Fruit fly (Drosophila melanogaster): ENCODE measurements around the gene Tim17a2.

Gene Tim17a2

DNA sequence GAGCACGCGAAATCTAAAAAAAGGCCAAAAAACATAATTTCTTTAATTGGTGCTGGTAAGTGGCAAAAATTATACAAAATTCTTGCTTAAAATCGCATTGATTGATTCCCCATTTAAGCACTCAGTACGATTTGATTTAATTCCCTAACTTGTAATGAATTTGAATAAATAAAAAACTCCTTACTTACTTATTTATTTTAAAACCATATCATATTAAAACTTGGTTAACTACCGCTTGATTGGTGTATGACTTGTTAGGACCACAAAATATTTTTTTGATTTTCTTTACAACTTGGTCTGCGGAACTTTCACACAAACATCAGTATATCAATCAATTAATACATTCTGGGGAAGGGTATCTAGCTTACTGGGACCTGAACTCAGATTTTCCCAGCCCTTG lies 9.6 kb downstream of the Tim17a2 start, which contains the start of gene CG1113:
Gene CG1113 (plus strand): TSS at position 301 of the 400 bp plus-strand sequence.
- TF ChIP-seq lz (GFP tag; optimal IDR thresholded peaks at IDR 0.05) = no peak
- no peak for TF ChIP-seq CG8632 (GFP tag; optimal IDR thresholded peaks at IDR 0.05)
- TF ChIP-seq Eip78C (GFP tag) = peak; percentile 46
- TF ChIP-seq CG1621 (tag; optimal IDR thresholded peaks at IDR 0.05) = no peak

DNA sequence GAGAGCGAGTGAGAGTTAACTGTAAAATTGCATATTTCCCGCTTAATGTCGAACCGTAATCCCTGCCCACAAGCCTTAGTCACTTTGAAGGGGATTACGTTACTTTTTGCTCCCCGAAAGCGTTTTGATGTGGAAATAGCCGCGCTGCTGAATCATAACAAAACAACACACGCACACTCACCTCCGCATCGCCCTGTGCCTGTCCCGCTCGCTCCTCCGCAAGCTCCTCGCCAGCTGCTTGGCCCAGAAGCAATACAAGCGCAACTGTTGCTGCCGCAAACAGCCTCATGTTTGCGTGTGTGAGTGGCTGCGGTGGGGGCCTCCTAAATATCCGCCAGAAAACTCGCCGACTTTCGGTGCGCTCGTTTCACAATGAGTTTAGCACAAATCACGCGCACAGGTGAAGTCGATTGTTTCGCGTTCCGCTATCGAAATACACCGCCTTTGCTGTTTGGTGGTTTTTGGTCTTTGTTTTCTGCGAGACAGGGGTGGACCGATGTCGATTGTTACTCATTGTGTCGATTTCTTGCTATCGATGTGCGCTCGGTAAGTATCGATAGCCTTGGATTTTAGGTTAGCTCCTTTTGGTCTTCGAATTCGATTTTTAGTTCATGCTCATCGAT lies 11.1 kb downstream of the Tim17a2 start, which contains the start of gene CtsF:
Gene CtsF (minus strand): TSS at position 503 of the 623 bp plus-strand sequence.
- TF ChIP-seq topi (GFP tag; optimal IDR thresholded peaks at IDR 0.05) (peak; percentile 9), fkh (GFP tag; optimal IDR thresholded peaks at IDR 0.05) (peak; percentile 29), CG6854 (GFP tag; optimal IDR thresholded peaks at IDR 0.05) (peak; percentile 70), Smox (GFP tag; optimal IDR thresholded peaks at IDR 0.05) (peak; percentile 24), Lpt (GFP tag; optimal IDR thresholded peaks at IDR 0.05) (no peak), CG34406 (GFP tag; optimal IDR thresholded peaks at IDR 0.05) (no peak), salr (GFP tag; optimal IDR thresholded peaks at IDR 0.05) (no peak), CG10669 (GFP tag; optimal IDR thresholded peaks at IDR 0.05) (no peak), eg (GFP tag; IDR thresholded peaks at IDR 0.05) (0 out of 3 replicates have a peak, but pooled peaks have one; percentile 9), Gug (GFP tag; IDR thresholded peaks at IDR 0.05) (no peak), fd59A (GFP tag; optimal IDR thresholded peaks at IDR 0.05) (no peak), CG11762 (GFP tag; optimal IDR thresholded peaks at IDR 0.05; ENCODE audit: insufficient read depth) (no peak), Eip75B (GFP tag; optimal IDR thresholded peaks at IDR 0.05) (peak; percentile 27), Eip78C (GFP tag) (peak; percentile 19), achi (GFP tag; optimal IDR thresholded peaks at IDR 0.05) (no peak), spab (GFP tag; optimal IDR thresholded peaks at IDR 0.05) (no peak), CG11294 (GFP tag; IDR thresholded peaks at IDR 0.05) (no peak), Hr38 (GFP tag; optimal IDR thresholded peaks at IDR 0.05) (no peak), CG1621 (tag; optimal IDR thresholded peaks at IDR 0.05) (no peak), CG4318 (GFP tag; optimal IDR thresholded peaks at IDR 0.05) (no peak), Ets96B (tag; optimal IDR thresholded peaks at IDR 0.05) (no peak), CG16779 (tag; optimal IDR thresholded peaks at IDR 0.05) (no peak), dsx (GFP tag; optimal IDR thresholded peaks at IDR 0.05; ENCODE audit: poor library complexity, severe bottlenecking) (peak; percentile 16), CG6808 (GFP tag; optimal IDR thresholded peaks at IDR 0.05) (no peak), CG3032 (tag; optimal IDR thresholded peaks at IDR 0.05) (peak; percentile 6), esn (GFP tag; optimal IDR thresholded peaks at IDR 0.05) (peak; percentile 25), Hr4 (GFP tag; optimal IDR thresholded peaks at IDR 0.05) (no peak), Sox102F (GFP tag; optimal IDR thresholded peaks at IDR 0.05) (peak; percentile 36), CG32006 (GFP tag; optimal IDR thresholded peaks at IDR 0.05) (no peak), fd85E (GFP tag; optimal IDR thresholded peaks at IDR 0.05) (no peak), dac (GFP tag; optimal IDR thresholded peaks at IDR 0.05) (no peak), CG31627 (GFP tag; optimal IDR thresholded peaks at IDR 0.05) (no peak), ss (GFP tag; optimal IDR thresholded peaks at IDR 0.05) (peak; percentile 28 to 63), Blimp-1 (GFP tag; optimal IDR thresholded peaks at IDR 0.05) (peak; percentile 56), CG15336 (GFP tag; IDR thresholded peaks at IDR 0.05) (peak; percentile 32; the same call in 1 of the 2 replicates), pdm3 (GFP tag; optimal IDR thresholded peaks at IDR 0.05) (no peak), CG10631 (GFP tag; optimal IDR thresholded peaks at IDR 0.05) (no peak), CG3919 (GFP tag; optimal IDR thresholded peaks at IDR 0.05) (no peak), CG8119 (GFP tag; IDR thresholded peaks at IDR 0.05) (no peak), OdsH (GFP tag; optimal IDR thresholded peaks at IDR 0.05) (no peak), Eip93F (GFP tag; optimal IDR thresholded peaks at IDR 0.05) (no peak), CG9139 (GFP tag; optimal IDR thresholded peaks at IDR 0.05) (no peak), Sox15 (GFP tag; optimal IDR thresholded peaks at IDR 0.05) (no peak), cyc (GFP tag; optimal IDR thresholded peaks at IDR 0.05) (no peak), net (GFP tag; optimal IDR thresholded peaks at IDR 0.05) (no peak), Sox14 (GFP tag; optimal IDR thresholded peaks at IDR 0.05) (peak; percentile 90), CG6163 (GFP tag; IDR thresholded peaks at IDR 0.05) (no peak)
